Fruit fly (Drosophila melanogaster) Kc167 (cell line): ENCODE measurements around the gene fmt.
"Not testable (repeated sequence)": the region's sequence is repeated elsewhere in the genome, so short reads cannot be mapped to it uniquely, and the experiment has no call there.

Experiments
- Myc ChIP-seq: fragments of >200 bp; optimal IDR thresholded peaks from 2 replicates; lab custom pipeline; 2017; ENCODE audit warnings: missing external identifiers
- Sin3A ChIP-seq: fragments of >200 bp; optimal IDR thresholded peaks from 2 replicates; lab custom pipeline; 2018; ENCODE audit warnings: missing external identifiers
- h ChIP-seq: fragments of >200 bp; optimal IDR thresholded peaks from 3 replicates; lab custom pipeline; 2018; ENCODE audit warnings: missing external identifiers
- insv ChIP-seq: fragments of >200 bp; optimal IDR thresholded peaks from 3 replicates; lab custom pipeline; 2018; ENCODE audit warnings: missing external identifiers
- psq ChIP-seq: fragments of >200 bp; optimal IDR thresholded peaks from 2 replicates; lab custom pipeline; 2017; ENCODE audit warnings: missing external identifiers
- ttk ChIP-seq: sonication (Bioruptor generic); optimal IDR thresholded peaks from 2 replicates; lab custom pipeline; 2017; ENCODE audit warnings: missing external identifiers

fmt gene

dm6 chr3L:6150757-6151354 is 22.8 kb downstream of the fmt start, which contains the start of the genes Cpr65Ax2 and Lcp65Aa:
Gene Cpr65Ax2, minus strand, starts transcription at chr3L:6150857.
Gene Lcp65Aa, plus strand, starts transcription at chr3L:6151304.
- TF ChIP-seq Myc (lab: Kevin White, UChicago); insv; h (lab: Kevin White, UChicago): not testable (repeated sequence)

dm6 chr3L:6149248-6149647 is 24.4 kb downstream of the fmt start, which contains the start of gene Lcp65Ab1:
Gene Lcp65Ab1, plus strand, starts transcription at chr3L:6149548.
- not testable (repeated sequence) for TF ChIP-seq h, ttk, Myc (lab: Kevin White, UChicago)

DNA sequence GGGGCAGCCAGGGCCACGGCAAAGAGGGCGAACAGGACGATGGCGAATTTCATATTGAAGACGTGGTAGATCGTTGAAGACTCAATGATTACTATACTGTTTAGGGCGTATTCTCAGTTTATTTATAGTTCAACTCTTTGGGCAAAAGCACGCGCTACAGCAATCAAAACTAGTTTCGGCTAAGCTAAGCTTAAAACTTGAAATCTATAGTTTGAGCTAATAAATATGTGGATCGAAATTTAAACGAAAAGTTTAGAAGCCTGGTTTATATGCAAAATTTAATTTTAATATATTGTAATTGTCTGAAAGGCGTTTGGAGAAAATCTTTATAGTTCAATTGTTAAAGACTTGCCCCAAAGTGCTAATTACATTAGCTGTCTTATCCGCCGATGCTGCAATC is 25.8 kb downstream of the fmt start, which contains the start of gene Cpr65Ax1:
Cpr65Ax1 (minus strand) TSS at position 101 of the 400 bp plus-strand sequence.
- not testable (repeated sequence) for TF ChIP-seq h, ttk, Myc (lab: Kevin White, UChicago)

dm6 chr3L:6146374-6146773 is 27.3 kb downstream of the fmt start, which contains the start of gene Lcp65Ab2:
Gene Lcp65Ab2, plus strand, starts transcription at chr3L:6146674.
- not testable (repeated sequence) for TF ChIP-seq ttk, Sin3A, Myc (lab: Kevin White, UChicago)

- TF ChIP-seq ttk (lab: Kevin White, UChicago) (no peak), psq (lab: Kevin White, UChicago) (no peak), h (lab: Kevin White, UChicago) (no peak), insv (no peak), Sin3A (lab: Kevin White, UChicago) (no peak), Myc (lab: Kevin White, UChicago) (no peak)
Measured at dm6 chr3L:6144769-6145220, 28.9 kb downstream of the fmt start, which contains the start of gene Lcp65Ac. Gene Lcp65Ac, plus strand, starts transcription at chr3L:6144819.

dm6 chr3L:6143188-6143755 is 30.4 kb downstream of the fmt start, which contains the start of gene Lcp65Ad:
Gene Lcp65Ad, plus strand, starts transcription at chr3L:6143395.
- no peak for TF ChIP-seq Myc (lab: Kevin White, UChicago)
- no peak for TF ChIP-seq insv
- TF ChIP-seq h (lab: Kevin White, UChicago) = no peak
- TF ChIP-seq ttk (lab: Kevin White, UChicago) = no peak
- no peak for TF ChIP-seq psq (lab: Kevin White, UChicago)
- no peak for TF ChIP-seq Sin3A (lab: Kevin White, UChicago)

DNA sequence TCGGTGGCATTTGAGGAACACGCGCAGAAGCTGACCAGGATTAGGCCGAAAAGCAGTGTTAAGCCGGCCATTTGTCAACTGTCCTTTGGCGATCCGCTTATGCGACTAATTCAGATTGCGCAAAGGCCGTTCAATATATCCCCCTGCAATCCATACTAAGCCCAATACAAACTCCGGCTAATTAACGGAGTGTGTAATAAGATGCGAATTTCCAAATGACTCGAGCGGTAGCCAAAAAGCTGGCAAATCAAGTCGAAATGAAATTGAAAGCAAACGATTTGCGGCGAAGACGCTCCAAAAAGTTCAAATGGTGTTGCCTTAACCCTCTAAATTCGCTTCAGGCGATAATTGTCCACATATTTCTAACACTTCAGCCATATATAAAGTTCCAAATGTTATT is 31.4 kb downstream of the fmt start, which contains the start of gene Cpr65Aw:
Cpr65Aw (minus strand) TSS at position 101 of the 400 bp plus-strand sequence.
- TF ChIP-seq psq (lab: Kevin White, UChicago) (no peak), ttk (lab: Kevin White, UChicago) (no peak), insv (no peak), Sin3A (lab: Kevin White, UChicago) (no peak), Myc (lab: Kevin White, UChicago) (no peak), h (lab: Kevin White, UChicago) (no peak)

DNA sequence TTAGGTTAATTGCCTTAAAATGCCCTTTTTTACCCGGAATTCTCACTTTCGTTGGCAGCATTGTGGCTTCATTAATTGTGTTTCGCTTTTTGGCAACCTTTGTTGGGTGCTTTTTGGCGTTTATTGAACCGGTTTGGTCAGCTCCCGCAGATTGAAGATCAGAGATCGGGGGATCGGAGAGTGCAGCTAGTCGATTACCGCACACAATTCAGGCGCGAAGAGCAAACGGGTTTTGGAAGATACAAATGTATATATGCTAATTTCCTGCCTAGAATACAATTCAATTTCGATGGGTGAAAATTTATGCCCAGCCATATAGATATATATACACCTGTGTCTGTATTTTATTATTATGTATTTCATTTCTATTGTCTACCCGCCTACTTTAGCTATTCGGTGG is 32.1 kb downstream of the fmt start:
- TF ChIP-seq Myc (lab: Kevin White, UChicago) = no peak
- TF ChIP-seq insv = no peak
- no peak for TF ChIP-seq ttk (lab: Kevin White, UChicago)
- no peak for TF ChIP-seq Sin3A (lab: Kevin White, UChicago)

- TF ChIP-seq Myc (lab: Kevin White, UChicago) (no peak), h (lab: Kevin White, UChicago) (no peak), ttk (lab: Kevin White, UChicago) (no peak), insv (no peak), psq (lab: Kevin White, UChicago) (no peak), Sin3A (lab: Kevin White, UChicago) (no peak)
Measured at dm6 chr3L:6140771-6141472, 32.8 kb downstream of the fmt start.

DNA sequence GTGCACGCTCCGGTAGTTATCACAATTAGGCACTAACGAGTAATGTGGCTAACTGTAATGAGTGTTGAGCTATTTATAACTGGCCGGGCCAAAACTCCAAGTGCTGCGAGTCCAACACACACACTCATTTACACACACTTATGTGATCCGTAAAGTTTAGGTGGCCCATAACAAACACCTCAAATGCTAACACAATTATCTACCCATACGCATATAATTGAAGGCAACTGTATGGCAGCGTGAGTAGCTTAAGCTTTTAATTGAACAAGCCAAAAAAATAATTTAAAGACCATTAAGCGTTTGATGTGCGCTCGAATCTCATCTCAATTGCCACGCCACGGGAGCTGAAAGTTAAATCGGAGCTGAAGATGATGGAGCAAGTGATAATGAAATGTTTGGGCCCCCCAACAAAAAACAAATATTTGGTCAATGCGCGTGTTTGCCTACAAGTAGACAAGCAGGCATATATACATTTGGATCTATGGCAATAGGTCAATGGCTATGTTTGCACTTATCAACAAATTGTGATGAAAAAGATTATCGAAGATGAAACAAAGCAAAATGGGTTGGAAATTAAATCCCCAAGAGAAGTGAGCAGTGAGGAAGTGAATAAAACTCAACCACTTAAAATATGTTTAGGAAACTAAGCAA is 33.6 kb downstream of the fmt start, which contains the start of gene Cpr65Av:
Cpr65Av (minus strand) TSS at position 51 of the 651 bp plus-strand sequence.
- TF ChIP-seq Sin3A (lab: Kevin White, UChicago) = no peak
- TF ChIP-seq insv = no peak
- no peak for TF ChIP-seq psq (lab: Kevin White, UChicago)
- TF ChIP-seq ttk (lab: Kevin White, UChicago) = no peak
- no peak for TF ChIP-seq Myc (lab: Kevin White, UChicago)
- no peak for TF ChIP-seq h (lab: Kevin White, UChicago)

DNA sequence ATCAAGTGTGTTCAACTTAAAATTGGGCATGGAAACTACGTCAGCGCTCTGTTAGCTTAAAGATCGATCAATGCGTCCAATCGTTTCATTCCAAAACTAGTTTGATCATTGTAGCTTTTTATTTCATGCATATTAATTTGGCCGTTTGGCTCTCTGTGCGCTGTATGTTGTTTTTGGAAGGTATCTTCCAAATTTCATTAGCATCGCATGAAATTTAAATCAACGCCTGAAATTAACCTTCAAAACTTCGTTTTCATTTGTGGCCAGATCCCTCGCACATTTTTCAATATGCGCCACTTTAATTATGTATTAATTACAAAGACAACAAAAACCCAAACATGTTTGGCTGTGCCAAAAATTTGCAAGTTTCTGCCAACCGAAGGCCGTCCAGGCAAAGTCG is 35.1 kb downstream of the fmt start:
- no peak for TF ChIP-seq Sin3A (lab: Kevin White, UChicago)
- TF ChIP-seq Myc (lab: Kevin White, UChicago) = no peak
- no peak for TF ChIP-seq ttk (lab: Kevin White, UChicago)
- no peak for TF ChIP-seq insv
- no peak for TF ChIP-seq psq (lab: Kevin White, UChicago)
- no peak for TF ChIP-seq h (lab: Kevin White, UChicago)
